Worm (Caenorhabditis elegans) whole organism, L1 larva: ENCODE measurements around the gene R31.2.

Experiments used
- C16A3.4 ChIP-seq: fragments of 150-350 bp; optimal IDR thresholded peaks from 2 replicates; lab custom pipeline; 2014; ENCODE audit warnings: missing biosample characterization, missing genetic modification characterization
- ama-1 ChIP-seq: fragments of 150-350 bp; optimal IDR thresholded peaks from 2 replicates; lab custom pipeline; 2014
- jun-1 ChIP-seq: fragments of 150-350 bp; optimal IDR thresholded peaks from 2 replicates; lab custom pipeline; 2014; ENCODE audit warnings: missing biosample characterization, missing genetic modification reagents, missing genetic modification characterization
- lsy-2 ChIP-seq, 2 experiments: fragments of 150-350 bp; optimal IDR thresholded peaks; 2 replicates each; lab custom pipeline; 2014; ENCODE audit warnings: missing biosample characterization in 2 of 2, missing genetic modification characterization in 2 of 2
- mep-1 ChIP-seq: fragments of 150-350 bp; optimal IDR thresholded peaks from 2 replicates; lab custom pipeline; 2014; ENCODE audit warnings: missing biosample characterization, missing genetic modification characterization
- nhr-11 ChIP-seq: fragments of 150-350 bp; optimal IDR thresholded peaks from 2 replicates; lab custom pipeline; 2014; ENCODE audit warnings: missing biosample characterization, missing genetic modification characterization
- nhr-77 ChIP-seq: fragments of 150-350 bp; optimal IDR thresholded peaks from 2 replicates; lab custom pipeline; 2014; ENCODE audit warnings: missing biosample characterization, missing genetic modification characterization
- rnt-1 ChIP-seq: sonication (generic microtip); optimal IDR thresholded peaks from 2 replicates; lab custom pipeline; 2016; ENCODE audit warnings: mild to moderate bottlenecking, missing genetic modification characterization, moderate library complexity, missing compliant biosample characterization
- sox-4 ChIP-seq: sonication (generic microtip); optimal IDR thresholded peaks from 2 replicates; lab custom pipeline; 2016; ENCODE audit warnings: missing genetic modification characterization, missing compliant biosample characterization
- unc-130 ChIP-seq: fragments of 150-350 bp; optimal IDR thresholded peaks from 2 replicates; lab custom pipeline; 2017; ENCODE audit warnings: missing biosample characterization, missing genetic modification characterization, inconsistent platforms
- unc-62 ChIP-seq: fragments of 150-350 bp; optimal IDR thresholded peaks from 2 replicates; lab custom pipeline; 2014; ENCODE audit warnings: missing biosample characterization, missing genetic modification reagents, missing genetic modification characterization

DNA sequence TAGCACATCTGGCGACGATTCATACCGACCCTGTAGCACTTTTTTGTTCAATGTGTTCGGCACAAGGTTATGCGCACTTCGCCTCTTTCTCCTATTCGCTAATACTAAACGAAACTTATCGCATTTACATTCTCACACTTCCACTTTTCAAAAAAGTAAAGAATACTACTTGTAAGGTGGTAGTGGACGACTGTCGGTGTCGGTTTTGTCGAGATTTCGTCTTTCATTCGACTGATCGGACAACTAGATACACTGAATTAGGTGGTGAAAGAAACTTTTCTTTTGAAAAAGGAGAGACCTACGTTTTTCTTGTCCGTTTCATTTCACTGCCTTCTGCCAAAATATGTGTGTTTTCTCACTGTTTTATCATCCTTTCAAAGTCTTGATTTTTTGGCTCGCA is 19.8 kb upstream of the R31.2 start:
- TF ChIP-seq lsy-2 (tag; optimal IDR thresholded peaks at IDR 0.05; lab: Kevin White, UChicago) (no peak), mep-1 (no peak), unc-62 (GFP tag; lab: Kevin White, UChicago) (no peak), sox-4 (tag; lab: Kevin White, UChicago) (no peak), rnt-1 (tag; lab: Kevin White, UChicago) (no peak), nhr-11 (tag; lab: Kevin White, UChicago) (no peak), nhr-77 (tag; lab: Kevin White, UChicago) (no peak), jun-1 (tag; lab: Kevin White, UChicago) (no peak), ama-1 (lab: Kevin White, UChicago) (no peak), C16A3.4 (tag; lab: Kevin White, UChicago) (peak; percentile 14), unc-130 (no peak)
